Worm (Caenorhabditis elegans): ENCODE data around the gene ruvb-2.

Gene ruvb-2

DNA sequence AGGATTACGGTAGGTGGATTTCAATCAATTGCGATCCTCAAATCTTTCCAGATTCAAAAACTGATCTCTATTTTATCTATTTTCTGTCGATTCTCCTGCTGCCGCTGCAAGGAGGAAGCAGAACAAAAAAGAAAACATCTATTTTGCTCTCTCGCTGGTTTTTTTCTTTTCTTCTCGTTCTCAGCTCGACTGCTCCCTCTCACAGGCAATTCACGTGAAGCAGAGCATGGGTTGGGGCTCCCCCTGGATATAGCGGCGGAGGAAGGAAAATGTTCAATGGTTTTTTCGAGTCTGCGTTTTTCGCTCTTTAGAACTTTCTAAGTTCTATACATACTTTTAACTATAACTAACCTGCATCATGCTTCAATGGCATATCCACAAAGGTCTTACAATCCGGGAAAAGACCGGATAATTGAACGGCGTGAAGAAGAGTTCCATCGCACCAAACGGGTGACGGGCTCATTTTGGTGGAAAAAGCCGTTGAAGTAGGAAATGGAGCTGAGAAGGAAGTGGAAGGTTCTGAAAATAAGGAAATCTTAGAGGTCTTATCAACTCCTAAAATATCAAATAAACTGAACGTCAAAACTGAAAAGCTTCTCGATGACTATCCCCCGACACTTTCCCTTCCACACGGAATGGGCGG is 40.2 kb downstream of the ruvb-2 start (continued):
- TF ChIP-seq unc-62 (GFP tag; optimal IDR thresholded peaks at IDR 0.05) (no peak), nhr-11 (tag; optimal IDR thresholded peaks at IDR 0.05) (peak; percentile 57), C16A3.4 (tag; optimal IDR thresholded peaks at IDR 0.05) (no peak), elt-2 (tag; optimal IDR thresholded peaks at IDR 0.05) (peak; percentile 20)

DNA sequence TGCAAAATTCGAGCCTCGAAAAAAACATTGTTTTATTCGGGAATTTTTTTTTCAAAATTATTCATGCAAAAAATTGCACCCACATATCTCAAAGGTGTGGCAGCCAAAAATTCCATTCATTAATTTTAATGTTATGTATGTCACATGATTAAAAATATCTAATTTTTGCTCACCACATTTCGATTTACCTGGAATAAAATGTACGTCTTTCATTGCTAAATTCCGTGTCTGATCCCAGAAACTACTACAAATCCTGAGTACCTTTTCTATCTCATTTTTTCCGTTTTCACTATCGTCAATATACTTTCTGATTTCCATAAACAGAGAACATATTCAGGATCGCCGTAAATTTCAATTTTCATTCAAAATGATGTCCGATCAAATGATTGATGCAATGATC is 46.2 kb downstream of the ruvb-2 start, which contains the start of gene srx-19:
Gene srx-19, plus strand, starts transcription at position 301 of the 400 bp plus-strand sequence.
- TF ChIP-seq ceh-88 (GFP tag; IDR thresholded peaks at IDR 0.05) = no peak
- TF ChIP-seq tlp-1 (tag; optimal IDR thresholded peaks at IDR 0.05) = no peak
- TF ChIP-seq blmp-1 (tag; optimal IDR thresholded peaks at IDR 0.05) = no peak
- no peak for TF ChIP-seq elt-2 (tag; optimal IDR thresholded peaks at IDR 0.05)
- no peak for TF ChIP-seq fkh-10 (GFP tag; optimal IDR thresholded peaks at IDR 0.05)
- no peak for TF ChIP-seq lin-14 (GFP tag; optimal IDR thresholded peaks at IDR 0.05)
- peak; percentile 23 for TF ChIP-seq fkh-8 (tag; optimal IDR thresholded peaks at IDR 0.05)
- no peak for TF ChIP-seq zip-4 (GFP tag; optimal IDR thresholded peaks at IDR 0.05)

DNA sequence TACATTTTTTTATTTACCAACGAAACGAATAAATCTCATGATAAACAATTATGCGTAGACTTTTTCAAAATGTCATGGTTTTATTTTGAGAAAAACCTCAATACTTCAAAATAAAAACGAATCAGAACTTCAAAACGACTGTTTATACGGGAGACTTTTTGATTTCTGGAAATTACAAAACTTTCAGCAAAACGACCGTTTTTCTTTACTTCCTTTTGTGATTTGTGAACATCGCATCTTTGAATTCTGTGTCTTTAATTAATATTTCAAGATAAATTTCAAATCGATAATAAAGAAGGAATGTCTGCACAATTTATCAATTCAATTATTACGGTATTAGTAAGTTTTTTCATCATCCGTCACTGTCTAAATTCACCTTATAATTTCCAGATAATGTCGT is 51.4 kb downstream of the ruvb-2 start, which contains the start of gene srx-20:
Gene srx-20, plus strand, starts transcription at position 301 of the 400 bp plus-strand sequence.
- TF ChIP-seq pax-3 (tag; optimal IDR thresholded peaks at IDR 0.05) = no peak
- no peak for TF ChIP-seq F16B12.6 (tag; optimal IDR thresholded peaks at IDR 0.05)
- no peak for TF ChIP-seq elt-2 (tag; optimal IDR thresholded peaks at IDR 0.05)
- TF ChIP-seq lsy-2 (tag; optimal IDR thresholded peaks at IDR 0.05) = no peak
- TF ChIP-seq mef-2 (tag; optimal IDR thresholded peaks at IDR 0.05) = no peak

Data from whole organism, L1 larva.